Worm (Caenorhabditis elegans) whole organism, young adult: ENCODE data around the gene R13D11.1.

Experiments
- B0035.1 ChIP-seq: sonication (generic microtip); optimal IDR thresholded peaks from 2 replicates; lab custom pipeline; 2016; ENCODE audit warnings: missing genetic modification characterization, mild to moderate bottlenecking, missing compliant biosample characterization, missing genotype, missing genetic modification reagents
- B0336.3 ChIP-seq: fragments of 200-800 bp; sonication (Bioruptor generic); IDR thresholded peaks from 2 replicates; pipeline ENCODE4 v1.3.6; 2022; ENCODE audit warnings: missing genetic modification characterization, missing compliant biosample characterization
- F23B12.7 ChIP-seq: sonication (generic microtip); optimal IDR thresholded peaks from 2 replicates; lab custom pipeline; 2017; ENCODE audit warnings: missing genetic modification characterization, mild to moderate bottlenecking, missing compliant biosample characterization, antibody characterized with exemption, moderate library complexity; ENCODE audit not compliant: insufficient read depth
- F37B4.10 ChIP-seq: fragments of 200-800 bp; sonication (Bioruptor generic); IDR thresholded peaks from 2 replicates; pipeline ENCODE4 v1.3.6; 2022; ENCODE audit warnings: missing genetic modification characterization, missing compliant biosample characterization
- F57A8.1 ChIP-seq: fragments of 200-800 bp; sonication (Bioruptor generic); optimal IDR thresholded peaks from 2 replicates; lab custom pipeline; 2018; ENCODE audit warnings: mild to moderate bottlenecking, missing genetic modification characterization, moderate library complexity, missing compliant biosample characterization
- K11D2.4 ChIP-seq: fragments of 200-800 bp; sonication (Bioruptor generic); IDR thresholded peaks from 2 replicates; pipeline ENCODE4 v1.3.6; 2022; ENCODE audit warnings: missing genetic modification reagents, missing genetic modification characterization, missing compliant biosample characterization
- K12H6.12 ChIP-seq: fragments of 200-800 bp; sonication (Bioruptor generic); optimal IDR thresholded peaks from 2 replicates; lab custom pipeline; 2018; ENCODE audit warnings: mild to moderate bottlenecking, missing genetic modification characterization, missing compliant biosample characterization
- T26A5.8 ChIP-seq: sonication (generic microtip); optimal IDR thresholded peaks from 2 replicates; lab custom pipeline; 2016; ENCODE audit warnings: missing genetic modification characterization, missing compliant biosample characterization
- Y53F4B.3 ChIP-seq: fragments of 200-800 bp; sonication (Bioruptor generic); IDR thresholded peaks from 2 replicates; pipeline ENCODE4 v1.3.6; 2022; ENCODE audit warnings: missing genetic modification reagents, missing genetic modification characterization, missing compliant biosample characterization
- Y67H2A.10 ChIP-seq: fragments of 200-800 bp; sonication (Bioruptor generic); conservative IDR thresholded peaks from 2 replicates; pipeline ENCODE4 v1.3.6; 2022; ENCODE audit warnings: missing genetic modification reagents, missing genetic modification characterization, missing compliant biosample characterization
- ama-1 ChIP-seq, 3 experiments: fragments of 150-350 bp in 1 of 3; sonication (generic microtip) in 2 of 3; optimal IDR thresholded peaks; 2 replicates each; lab custom pipeline; 2014 to 2018; ENCODE audit warnings: missing biosample characterization in 2 of 3, missing genetic modification characterization in 2 of 3, missing genetic modification reagents in 2 of 3
- aptf-2 ChIP-seq: fragments of 200-800 bp; sonication (Bioruptor generic); conservative IDR thresholded peaks from 2 replicates; pipeline ENCODE4 v1.3.6; 2022; ENCODE audit warnings: missing genetic modification reagents, missing genetic modification characterization, missing compliant biosample characterization
- aptf-3 ChIP-seq: fragments of 200-800 bp; sonication (Bioruptor generic); IDR thresholded peaks from 2 replicates; pipeline ENCODE4 v1.3.6; 2022; ENCODE audit warnings: missing genetic modification characterization, missing compliant biosample characterization
- atf-7 ChIP-seq: sonication (generic microtip); optimal IDR thresholded peaks from 2 replicates; lab custom pipeline; 2017; ENCODE audit warnings: mild to moderate bottlenecking, missing genetic modification characterization, missing compliant biosample characterization
- bed-1 ChIP-seq: fragments of 200-800 bp; sonication (Bioruptor generic); IDR thresholded peaks from 2 replicates; pipeline ENCODE4 v1.3.6; 2022; ENCODE audit warnings: missing genetic modification reagents, missing genetic modification characterization, missing compliant biosample characterization
- bed-2 ChIP-seq: fragments of 200-800 bp; sonication (Bioruptor generic); IDR thresholded peaks from 2 replicates; pipeline ENCODE4 v1.3.6; 2022; ENCODE audit warnings: missing genetic modification reagents, missing genetic modification characterization, missing compliant biosample characterization
- ceh-27 ChIP-seq: fragments of 200-800 bp; sonication (Bioruptor generic); optimal IDR thresholded peaks from 2 replicates; lab custom pipeline; 2018; ENCODE audit warnings: mild to moderate bottlenecking, missing genetic modification characterization, moderate library complexity, missing compliant biosample characterization
- ceh-91 ChIP-seq: fragments of 200-800 bp; sonication (Bioruptor generic); IDR thresholded peaks from 2 replicates; pipeline ENCODE4 v1.3.6; 2022; ENCODE audit warnings: missing genetic modification reagents, missing genetic modification characterization, missing compliant biosample characterization
- chd-7 ChIP-seq: sonication (generic microtip); optimal IDR thresholded peaks from 2 replicates; lab custom pipeline; 2016; ENCODE audit warnings: mild to moderate bottlenecking, missing genetic modification characterization, moderate library complexity, missing compliant biosample characterization
- dpl-1 ChIP-seq: fragments of 150-350 bp; optimal IDR thresholded peaks from 2 replicates; lab custom pipeline; 2014; ENCODE audit warnings: missing biosample characterization, missing genetic modification reagents, missing genetic modification characterization
- efl-1 ChIP-seq: fragments of 150-350 bp; optimal IDR thresholded peaks from 2 replicates; lab custom pipeline; 2014; ENCODE audit warnings: missing biosample characterization, missing genetic modification reagents, missing genetic modification characterization
- egl-18 ChIP-seq: fragments of 200-800 bp; sonication (Bioruptor generic); IDR thresholded peaks from 2 replicates; pipeline ENCODE4 v1.3.6; 2022; ENCODE audit warnings: missing genetic modification reagents, missing genetic modification characterization, missing compliant biosample characterization
- ekl-4 ChIP-seq: fragments of 200-800 bp; sonication (Bioruptor generic); IDR thresholded peaks from 2 replicates; pipeline ENCODE4 v1.3.6; 2022; ENCODE audit warnings: missing genetic modification reagents, missing genetic modification characterization, missing compliant biosample characterization
- ets-4 ChIP-seq: fragments of 200-800 bp; sonication (Bioruptor generic); optimal IDR thresholded peaks from 2 replicates; lab custom pipeline; 2018; ENCODE audit warnings: mild to moderate bottlenecking, missing genetic modification characterization, missing compliant biosample characterization
- hlh-26 ChIP-seq: fragments of 200-800 bp; sonication (Bioruptor generic); conservative IDR thresholded peaks from 2 replicates; pipeline ENCODE4 v1.3.6; 2022; ENCODE audit warnings: missing genetic modification reagents, missing genetic modification characterization, missing compliant biosample characterization
- hmg-1.2 ChIP-seq: fragments of 200-800 bp; sonication (Bioruptor generic); IDR thresholded peaks from 2 replicates; pipeline ENCODE4 v1.3.6; 2022; ENCODE audit warnings: missing genetic modification reagents, missing genetic modification characterization, missing compliant biosample characterization
- hmg-20 ChIP-seq: fragments of 200-800 bp; sonication (Bioruptor generic); IDR thresholded peaks from 2 replicates; pipeline ENCODE4 v1.3.6; 2022; ENCODE audit warnings: missing genetic modification reagents, missing genetic modification characterization, missing compliant biosample characterization
- lsy-27 ChIP-seq: sonication (generic microtip); optimal IDR thresholded peaks from 2 replicates; lab custom pipeline; 2017; ENCODE audit warnings: missing genetic modification characterization, mild to moderate bottlenecking, missing compliant biosample characterization, antibody characterized with exemption, missing genotype, borderline replicate concordance; ENCODE audit not compliant: insufficient read depth
- madf-10 ChIP-seq: sonication (generic microtip); optimal IDR thresholded peaks from 2 replicates; lab custom pipeline; 2016; ENCODE audit warnings: mild to moderate bottlenecking, missing genetic modification characterization, missing compliant biosample characterization
- madf-6 ChIP-seq: fragments of 200-800 bp; sonication (Bioruptor generic); IDR thresholded peaks from 2 replicates; pipeline ENCODE4 v1.3.6; 2022; ENCODE audit warnings: missing genetic modification reagents, missing genetic modification characterization, missing compliant biosample characterization
- mel-28 ChIP-seq: sonication (generic microtip); optimal IDR thresholded peaks from 2 replicates; lab custom pipeline; 2016; ENCODE audit warnings: borderline replicate concordance, mild to moderate bottlenecking, missing genetic modification characterization, missing compliant biosample characterization
- nfya-1 ChIP-seq: sonication (generic microtip); optimal IDR thresholded peaks from 2 replicates; lab custom pipeline; 2017; ENCODE audit warnings: antibody characterized with exemption, missing compliant biosample characterization, missing genetic modification characterization, borderline replicate concordance; ENCODE audit not compliant: insufficient read depth
- nfya-2 ChIP-seq: fragments of 200-800 bp; sonication (Bioruptor generic); IDR thresholded peaks from 2 replicates; pipeline ENCODE4 v1.3.6; 2022; ENCODE audit warnings: missing genetic modification reagents, missing genetic modification characterization, missing compliant biosample characterization
- nhr-90 ChIP-seq: sonication (generic microtip); optimal IDR thresholded peaks from 2 replicates; lab custom pipeline; 2016; ENCODE audit warnings: missing genotype, mild to moderate bottlenecking, missing genetic modification characterization, missing compliant biosample characterization
- pbrm-1 ChIP-seq: fragments of 200-800 bp; sonication (Bioruptor generic); IDR thresholded peaks from 2 replicates; pipeline ENCODE4 v1.3.6; 2022; ENCODE audit warnings: missing genetic modification reagents, missing genetic modification characterization, missing compliant biosample characterization
- pha-4 ChIP-seq: fragments of 150-350 bp; sonication (generic microtip); optimal IDR thresholded peaks from 2 replicates; lab custom pipeline; 2014; ENCODE audit warnings: missing biosample characterization, missing genetic modification reagents, missing genetic modification characterization
- repo-1 ChIP-seq: sonication (generic microtip); optimal IDR thresholded peaks from 2 replicates; lab custom pipeline; 2017; ENCODE audit warnings: mild to moderate bottlenecking, missing genetic modification characterization, missing compliant biosample characterization
- rpc-1 ChIP-seq, 2 experiments: fragments of 150-350 bp in 1 of 2; sonication (generic microtip) in 1 of 2; optimal IDR thresholded peaks; 2 replicates each; lab custom pipeline; 2014 to 2018; ENCODE audit warnings: missing biosample characterization in 1 of 2, missing genetic modification characterization in 1 of 2, missing genetic modification reagents in 1 of 2, missing genotype in 1 of 2
- snpc-1.1 ChIP-seq: sonication (generic microtip); optimal IDR thresholded peaks from 2 replicates; lab custom pipeline; 2017; ENCODE audit warnings: missing genetic modification characterization, mild to moderate bottlenecking, missing compliant biosample characterization, antibody characterized with exemption, moderate library complexity, missing genotype, missing genetic modification reagents; ENCODE audit not compliant: insufficient read depth
- snpc-4 ChIP-seq, 5 experiments: fragments of 150-350 bp in 1 of 5; sonication (generic microtip) in 4 of 5; optimal IDR thresholded peaks; 2 replicates each; lab custom pipeline; 2014 to 2018; ENCODE audit warnings: missing genetic modification characterization in 5 of 5, missing biosample characterization in 3 of 5, antibody characterized with exemption in 2 of 5, mild to moderate bottlenecking in 2 of 5, missing compliant biosample characterization in 2 of 5, missing genotype in 2 of 5, moderate library complexity in 2 of 5, missing genetic modification reagents in 1 of 5
- somi-1 ChIP-seq: fragments of 200-800 bp; sonication (Bioruptor generic); optimal IDR thresholded peaks from 2 replicates; lab custom pipeline; 2018; ENCODE audit warnings: mild to moderate bottlenecking, missing genetic modification characterization, missing compliant biosample characterization
- sptf-2 ChIP-seq: fragments of 200-800 bp; sonication (Bioruptor generic); optimal IDR thresholded peaks from 2 replicates; lab custom pipeline; 2018; ENCODE audit warnings: mild to moderate bottlenecking, missing genetic modification characterization, missing compliant biosample characterization
- tlf-1 ChIP-seq: fragments of 200-800 bp; sonication (Bioruptor generic); optimal IDR thresholded peaks from 2 replicates; lab custom pipeline; 2018; ENCODE audit warnings: mild to moderate bottlenecking, missing genetic modification characterization, missing compliant biosample characterization
- unc-130 ChIP-seq: sonication (generic microtip); optimal IDR thresholded peaks from 2 replicates; lab custom pipeline; 2016; ENCODE audit warnings: missing genetic modification reagents, missing genetic modification characterization, missing compliant biosample characterization
- zim-3 ChIP-seq: sonication (generic microtip); optimal IDR thresholded peaks from 2 replicates; lab custom pipeline; 2017; ENCODE audit warnings: mild to moderate bottlenecking, missing genetic modification characterization, moderate library complexity, missing compliant biosample characterization
- ztf-18 ChIP-seq: sonication (generic microtip); optimal IDR thresholded peaks from 2 replicates; lab custom pipeline; 2016; ENCODE audit warnings: missing genotype, mild to moderate bottlenecking, missing genetic modification characterization, missing compliant biosample characterization
- ztf-25 ChIP-seq: fragments of 200-800 bp; sonication (Bioruptor generic); IDR thresholded peaks from 2 replicates; pipeline ENCODE4 v1.3.6; 2022; ENCODE audit warnings: missing genetic modification reagents, missing genetic modification characterization, missing compliant biosample characterization

Gene R13D11.1

DNA sequence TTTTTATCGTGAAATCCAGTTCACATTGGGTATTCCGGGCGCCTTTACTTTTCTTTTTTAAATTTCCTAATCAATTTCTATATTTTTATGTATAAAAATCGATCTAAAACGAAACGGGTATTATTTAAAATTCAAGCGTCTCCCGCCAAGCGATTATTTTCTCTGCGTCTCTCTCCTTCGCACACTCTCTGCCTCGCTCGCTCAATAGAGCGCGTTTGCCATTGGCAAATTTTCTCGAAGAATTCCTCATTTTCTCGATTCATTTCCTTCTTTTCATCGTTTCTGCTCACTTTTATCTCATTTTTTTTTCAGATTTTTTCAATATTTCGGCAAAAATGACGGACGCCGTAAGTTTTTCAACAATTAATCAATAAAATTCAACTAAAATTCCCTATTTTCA, 44.0 kb upstream of the R13D11.1 start, which contains the start of gene sti-1 (continued):
- TF ChIP-seq bed-1 (no peak), aptf-3 (GFP tag; lab: Robert Waterston, UW) (no peak), ama-1 (optimal IDR thresholded peaks at IDR 0.05; lab: Kevin White, UChicago) (no peak), ama-1 (GFP tag; optimal IDR thresholded peaks at IDR 0.05; lab: Kevin White, UChicago) (no peak), ztf-18 (tag; lab: Kevin White, UChicago) (no peak), mel-28 (tag; lab: Kevin White, UChicago) (no peak), ets-4 (no peak), F23B12.7 (tag; lab: Kevin White, UChicago) (peak; percentile 30), sptf-2 (no peak), nfya-2 (GFP tag; lab: Robert Waterston, UW) (no peak), aptf-2 (GFP tag; lab: Robert Waterston, UW) (no peak), egl-18 (no peak), hmg-20 (GFP tag; lab: Robert Waterston, UW) (0 out of 2 replicates have a peak, but pooled peaks have one; percentile 7), tlf-1 (GFP tag; lab: Kevin White, UChicago) (peak; percentile 56), unc-130 (GFP tag; lab: Kevin White, UChicago) (no peak), pha-4 (no peak), ceh-91 (GFP tag; lab: Robert Waterston, UW) (peak; percentile 47), ceh-27 (GFP tag; lab: Kevin White, UChicago) (peak; percentile 47), hmg-1.2 (GFP tag; lab: Robert Waterston, UW) (peak; percentile 99), pbrm-1 (GFP tag; lab: Robert Waterston, UW) (peak; percentile 84), repo-1 (no peak), dpl-1 (GFP tag; lab: Kevin White, UChicago) (peak; percentile 80), nfya-1 (tag; lab: Kevin White, UChicago) (no peak), efl-1 (GFP tag; lab: Kevin White, UChicago) (peak; percentile 92), hlh-26 (GFP tag; lab: Robert Waterston, UW) (no peak), somi-1 (GFP tag; lab: Kevin White, UChicago) (no peak), madf-10 (tag; lab: Kevin White, UChicago) (no peak), T26A5.8 (tag; lab: Kevin White, UChicago) (no peak), K11D2.4 (no peak), madf-6 (GFP tag; lab: Robert Waterston, UW) (peak; percentile 72), chd-7 (no peak), bed-2 (GFP tag; lab: Robert Waterston, UW) (no peak), ekl-4 (peak; percentile 67; the same call in 1 of the 2 replicates), snpc-4 (GFP tag; optimal IDR thresholded peaks at IDR 0.05; lab: Kevin White, UChicago) (no peak), snpc-4 (tag; optimal IDR thresholded peaks at IDR 0.05; lab: Kevin White, UChicago) (peak in 3 of 4 experiments; percentile 23 to 65 (median 61)), lsy-27 (tag; lab: Kevin White, UChicago) (no peak), nhr-90 (tag; lab: Kevin White, UChicago) (no peak), zim-3 (no peak), ztf-25 (GFP tag; lab: Robert Waterston, UW) (no peak), F57A8.1 (GFP tag; lab: Kevin White, UChicago) (no peak), K12H6.12 (tag; lab: Kevin White, UChicago) (peak; percentile 63), atf-7 (tag; lab: Kevin White, UChicago) (no peak), Y67H2A.10 (GFP tag; lab: Robert Waterston, UW) (no peak), B0035.1 (no peak), B0336.3 (GFP tag; lab: Robert Waterston, UW) (peak; percentile 67), snpc-1.1 (tag; lab: Kevin White, UChicago) (peak; percentile 32), Y53F4B.3 (GFP tag; lab: Robert Waterston, UW) (no peak), F37B4.10 (GFP tag; lab: Robert Waterston, UW) (no peak), rpc-1 (optimal IDR thresholded peaks at IDR 0.05; lab: Kevin White, UChicago) (peak; percentile 42), rpc-1 (tag; optimal IDR thresholded peaks at IDR 0.05; lab: Kevin White, UChicago) (no peak)
